Fruit fly (Drosophila melanogaster) whole organism, pupa: ENCODE results near the gene Twdlalpha.

Experiments used
- CG12605 ChIP-seq: fragments of 200-800 bp; sonication (Bioruptor generic); IDR thresholded peaks from 2 replicates; pipeline ENCODE4 v1.3.6; 2022; ENCODE audit warnings: missing biosample characterization, missing genetic modification characterization
- CG4496 ChIP-seq: fragments of 200-800 bp; sonication (Bioruptor generic); IDR thresholded peaks from 3 replicates; pipeline ENCODE4 v1.3.6; 2022; ENCODE audit warnings: missing biosample characterization, missing genetic modification characterization
- CG8159 ChIP-seq: fragments of 200-800 bp; sonication (Bioruptor generic); optimal IDR thresholded peaks from 3 replicates; lab custom pipeline; 2018; ENCODE audit warnings: missing biosample characterization, mild to moderate bottlenecking, missing genetic modification characterization, moderate library complexity
- D1 ChIP-seq: fragments of 200-800 bp; sonication (Bioruptor generic); optimal IDR thresholded peaks from 2 replicates; lab custom pipeline; 2018; ENCODE audit warnings: missing biosample characterization, mild to moderate bottlenecking, missing genetic modification characterization, moderate library complexity
- EcR ChIP-seq: fragments of 200-800 bp; sonication (Bioruptor generic); optimal IDR thresholded peaks from 3 replicates; lab custom pipeline; 2019; ENCODE audit warnings: missing biosample characterization, missing genetic modification characterization, mild to moderate bottlenecking, moderate library complexity, missing genetic modification reagents
- Ets98B ChIP-seq: fragments of 200-800 bp; sonication (Bioruptor generic); IDR thresholded peaks from 2 replicates; pipeline ENCODE4 v1.3.6; 2022; ENCODE audit warnings: missing biosample characterization, missing genetic modification characterization
- Pif1A ChIP-seq: fragments of 200-800 bp; sonication (Bioruptor generic); optimal IDR thresholded peaks from 3 replicates; lab custom pipeline; 2016; ENCODE audit warnings: missing biosample characterization, missing genetic modification characterization
- Snoo ChIP-seq: fragments of 200-800 bp; sonication (Bioruptor generic); optimal IDR thresholded peaks from 3 replicates; lab custom pipeline; 2017; ENCODE audit warnings: missing biosample characterization, mild to moderate bottlenecking, missing genetic modification characterization, inconsistent platforms
- gl ChIP-seq: fragments of 200-800 bp; sonication (Bioruptor generic); optimal IDR thresholded peaks from 2 replicates; lab custom pipeline; 2018; ENCODE audit warnings: missing biosample characterization, mild to moderate bottlenecking, missing genetic modification characterization

DNA sequence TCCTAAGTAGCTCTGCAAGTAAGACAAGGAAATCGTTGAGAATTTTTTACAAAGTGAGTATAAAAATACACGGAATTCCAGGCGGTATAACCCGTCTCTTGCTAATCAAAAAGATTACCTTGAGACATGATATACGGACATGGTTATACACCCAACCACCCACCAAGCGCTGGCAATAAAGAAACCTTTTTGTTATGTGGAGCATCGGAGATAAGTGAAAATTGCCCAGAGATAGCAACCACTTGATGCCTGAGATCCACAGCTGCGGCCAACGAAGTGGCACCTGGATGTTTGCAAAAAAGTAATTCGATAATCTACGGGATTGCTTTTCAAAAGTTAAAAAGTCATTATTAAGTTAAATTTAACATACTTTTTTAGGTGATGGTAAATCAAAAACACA lies 3.3 kb downstream of the Twdlalpha start:
- no peak for TF ChIP-seq CG12605
- TF ChIP-seq EcR (GFP tag; lab: Kevin White, UChicago) = no peak
- TF ChIP-seq CG8159 (tag; lab: Kevin White, UChicago) = no peak
- TF ChIP-seq gl (tag; lab: Kevin White, UChicago) = no peak
- TF ChIP-seq D1 (tag; lab: Kevin White, UChicago) = no peak
- TF ChIP-seq CG4496 (GFP tag; lab: Robert Waterston, UW) = no peak
- TF ChIP-seq Pif1A (GFP tag; lab: Kevin White, UChicago) = no peak
- no peak for TF ChIP-seq Snoo (tag; lab: Kevin White, UChicago)
- TF ChIP-seq Ets98B (GFP tag; lab: Robert Waterston, UW) = no peak
